Fruit fly (Drosophila melanogaster) whole organism, embryonic: ENCODE results near the gene trk.
A peak's percentile ranks its signal among the peaks of the same experiment; 100 is the strongest.

Experiments
- ATbp ChIP-seq: fragments of 200-800 bp; sonication (Bioruptor generic); optimal IDR thresholded peaks from 2 replicates; lab custom pipeline; 2017; ENCODE audit warnings: missing biosample characterization, mild to moderate bottlenecking, missing genetic modification characterization, missing genetic modification reagents
- Atf3 ChIP-seq: fragments of 200-800 bp; sonication (Bioruptor generic); optimal IDR thresholded peaks from 3 replicates; lab custom pipeline; 2016; ENCODE audit warnings: missing biosample characterization, missing genetic modification characterization
- B-H1 ChIP-seq: fragments of 200-800 bp; sonication (Bioruptor generic); IDR thresholded peaks from 3 replicates; pipeline ENCODE4 v1.3.6; 2022; ENCODE audit warnings: missing biosample characterization, missing genetic modification characterization
- BtbVII ChIP-seq: fragments of 200-800 bp; sonication (Bioruptor generic); optimal IDR thresholded peaks from 3 replicates; lab custom pipeline; 2017; ENCODE audit warnings: missing biosample characterization, mild to moderate bottlenecking, missing genetic modification characterization
- CG10274 ChIP-seq: fragments of 200-800 bp; sonication (Bioruptor generic); optimal IDR thresholded peaks from 3 replicates; lab custom pipeline; 2017; ENCODE audit warnings: missing biosample characterization, mild to moderate bottlenecking, missing genetic modification characterization
- CG10959 ChIP-seq: fragments of 200-800 bp; sonication (Bioruptor generic); IDR thresholded peaks from 2 replicates; pipeline ENCODE4 v1.3.6; 2022; ENCODE audit warnings: missing biosample characterization, missing genetic modification characterization
- CG11398 ChIP-seq: fragments of 200-800 bp; sonication (Bioruptor generic); optimal IDR thresholded peaks from 2 replicates; lab custom pipeline; 2016; ENCODE audit warnings: missing biosample characterization, missing genetic modification characterization
- CG11695 ChIP-seq: fragments of 200-800 bp; sonication (Bioruptor generic); IDR thresholded peaks from 3 replicates; pipeline ENCODE4 v1.3.6; 2022; ENCODE audit warnings: missing biosample characterization, missing genetic modification characterization
- CG12104 ChIP-seq: fragments of 200-800 bp; sonication (Bioruptor generic); optimal IDR thresholded peaks from 3 replicates; lab custom pipeline; 2016; ENCODE audit warnings: missing biosample characterization, missing genetic modification characterization
- CG12659 ChIP-seq: fragments of 200-800 bp; sonication (Bioruptor generic); optimal IDR thresholded peaks from 3 replicates; lab custom pipeline; 2017; ENCODE audit warnings: mild to moderate bottlenecking, missing biosample characterization, missing genetic modification reagents, missing genetic modification characterization
- CG13894 ChIP-seq: fragments of 200-800 bp; sonication (Bioruptor generic); optimal IDR thresholded peaks from 3 replicates; lab custom pipeline; 2018; ENCODE audit warnings: missing biosample characterization, mild to moderate bottlenecking, missing genetic modification characterization, moderate library complexity
- CG14965 ChIP-seq: fragments of 200-800 bp; sonication (Bioruptor generic); optimal IDR thresholded peaks from 2 replicates; lab custom pipeline; 2016; ENCODE audit warnings: missing biosample characterization, missing genetic modification characterization, borderline replicate concordance
- CG16813 ChIP-seq: fragments of 200-800 bp; sonication (Bioruptor generic); IDR thresholded peaks from 3 replicates; pipeline ENCODE4 v1.3.6; 2022; ENCODE audit warnings: missing biosample characterization, missing genetic modification characterization; ENCODE audit not compliant: partially characterized antibody
- CG17385 ChIP-seq: fragments of 200-800 bp; sonication (Bioruptor generic); optimal IDR thresholded peaks from 3 replicates; lab custom pipeline; 2018; ENCODE audit warnings: missing biosample characterization, mild to moderate bottlenecking, missing genetic modification characterization
- CG30403 ChIP-seq: fragments of 200-800 bp; sonication (Bioruptor generic); optimal IDR thresholded peaks from 3 replicates; lab custom pipeline; 2016; ENCODE audit warnings: missing biosample characterization, missing genetic modification characterization
- CG32772 ChIP-seq: fragments of 200-800 bp; sonication (Bioruptor generic); IDR thresholded peaks from 2 replicates; pipeline ENCODE4 v1.3.6; 2022; ENCODE audit warnings: missing biosample characterization, missing genetic modification characterization
- CG4328 ChIP-seq: fragments of 200-800 bp; sonication (Bioruptor generic); optimal IDR thresholded peaks from 3 replicates; lab custom pipeline; 2017; ENCODE audit warnings: missing biosample characterization, missing genetic modification reagents, missing genetic modification characterization
- CG4404 ChIP-seq: fragments of 200-800 bp; sonication (Bioruptor generic); IDR thresholded peaks from 2 replicates; pipeline ENCODE4 v1.3.6; 2022; ENCODE audit warnings: missing biosample characterization, missing genetic modification characterization
- CG4617 ChIP-seq: fragments of 200-800 bp; sonication (Bioruptor generic); optimal IDR thresholded peaks from 3 replicates; lab custom pipeline; 2016; ENCODE audit warnings: missing biosample characterization, missing genetic modification characterization, borderline replicate concordance
- CG6254 ChIP-seq: fragments of 200-800 bp; sonication (Bioruptor generic); optimal IDR thresholded peaks from 3 replicates; lab custom pipeline; 2017; ENCODE audit warnings: mild to moderate bottlenecking, missing biosample characterization, missing genetic modification reagents, missing genetic modification characterization
- CG6689 ChIP-seq: fragments of 200-800 bp; sonication (Bioruptor generic); IDR thresholded peaks from 2 replicates; pipeline ENCODE4 v1.3.6; 2022; ENCODE audit warnings: missing biosample characterization, missing genetic modification characterization
- CG7987 ChIP-seq: fragments of 200-800 bp; sonication (Bioruptor generic); optimal IDR thresholded peaks from 2 replicates; lab custom pipeline; 2018; ENCODE audit warnings: missing biosample characterization, mild to moderate bottlenecking, missing genetic modification characterization, moderate library complexity
- CG9609 ChIP-seq: fragments of 200-800 bp; sonication (Bioruptor generic); optimal IDR thresholded peaks from 3 replicates; lab custom pipeline; 2016; ENCODE audit warnings: missing biosample characterization, missing genetic modification characterization
- CTCF ChIP-seq: fragments of 200-800 bp; sonication (Bioruptor generic); optimal IDR thresholded peaks from 2 replicates; lab custom pipeline; 2017; ENCODE audit warnings: missing biosample characterization, mild to moderate bottlenecking, missing genetic modification characterization, moderate library complexity
- Dad ChIP-seq: fragments of 200-800 bp; sonication (Bioruptor generic); optimal IDR thresholded peaks from 3 replicates; lab custom pipeline; 2016; ENCODE audit warnings: missing biosample characterization, missing genetic modification characterization
- ERR ChIP-seq: fragments of 200-800 bp; sonication (Bioruptor generic); optimal IDR thresholded peaks from 2 replicates; lab custom pipeline; 2016; ENCODE audit warnings: missing biosample characterization, missing genetic modification characterization
- HHEX ChIP-seq: fragments of 200-800 bp; sonication (Bioruptor generic); optimal IDR thresholded peaks from 3 replicates; lab custom pipeline; 2017; ENCODE audit warnings: missing biosample characterization, mild to moderate bottlenecking, missing genetic modification characterization, missing genetic modification reagents
- HLH3B ChIP-seq: fragments of 200-800 bp; sonication (Bioruptor generic); IDR thresholded peaks from 2 replicates; pipeline ENCODE4 v1.3.6; 2022; ENCODE audit warnings: missing biosample characterization, missing genetic modification characterization
- Hr3 ChIP-seq: fragments of 200-800 bp; sonication (Bioruptor generic); optimal IDR thresholded peaks from 3 replicates; lab custom pipeline; 2016; ENCODE audit warnings: missing biosample characterization, missing genetic modification characterization
- Mad ChIP-seq: fragments of 200-800 bp; sonication (Bioruptor generic); optimal IDR thresholded peaks from 2 replicates; lab custom pipeline; 2016; ENCODE audit warnings: missing biosample characterization, missing genetic modification characterization
- Meics ChIP-seq: fragments of 200-800 bp; sonication (Bioruptor generic); optimal IDR thresholded peaks from 2 replicates; lab custom pipeline; 2017; ENCODE audit warnings: missing biosample characterization, mild to moderate bottlenecking, missing genetic modification characterization
- NK7.1 ChIP-seq: fragments of 200-800 bp; sonication (Bioruptor generic); optimal IDR thresholded peaks from 3 replicates; lab custom pipeline; 2016; ENCODE audit warnings: missing biosample characterization, missing genetic modification characterization
- Nf-YA ChIP-seq: fragments of 200-800 bp; sonication (Bioruptor generic); IDR thresholded peaks from 2 replicates; pipeline ENCODE4 v1.3.6; 2022; ENCODE audit warnings: missing biosample characterization, missing genetic modification characterization
- PHDP ChIP-seq: fragments of 200-800 bp; sonication (Bioruptor generic); optimal IDR thresholded peaks from 3 replicates; lab custom pipeline; 2018; ENCODE audit warnings: missing biosample characterization, mild to moderate bottlenecking, missing genetic modification characterization, moderate library complexity
- Ptx1 ChIP-seq: fragments of 200-800 bp; sonication (Bioruptor generic); IDR thresholded peaks from 2 replicates; pipeline ENCODE4 v1.3.6; 2022; ENCODE audit warnings: missing biosample characterization, missing genetic modification characterization
- Sox102F ChIP-seq: fragments of 200-800 bp; sonication (Bioruptor generic); optimal IDR thresholded peaks from 2 replicates; lab custom pipeline; 2018; ENCODE audit warnings: missing biosample characterization, mild to moderate bottlenecking, missing genetic modification characterization, moderate library complexity
- al ChIP-seq: fragments of 200-800 bp; sonication (Bioruptor generic); IDR thresholded peaks from 2 replicates; pipeline ENCODE4 v1.3.6; 2022; ENCODE audit warnings: missing biosample characterization, missing genetic modification characterization
- cato ChIP-seq: fragments of 200-800 bp; sonication (Bioruptor generic); optimal IDR thresholded peaks from 2 replicates; lab custom pipeline; 2016; ENCODE audit warnings: missing biosample characterization, missing genetic modification characterization, borderline replicate concordance
- cg ChIP-seq: fragments of 200-800 bp; sonication (Bioruptor generic); optimal IDR thresholded peaks from 3 replicates; lab custom pipeline; 2019; ENCODE audit warnings: missing biosample characterization, mild to moderate bottlenecking, missing genetic modification characterization, moderate library complexity
- chif ChIP-seq, 2 experiments: fragments of 200-800 bp; sonication (Bioruptor generic); optimal IDR thresholded peaks; 3 replicates each; lab custom pipeline; 2016; ENCODE audit warnings: missing biosample characterization in 2 of 2, missing genetic modification characterization in 2 of 2
- eve ChIP-seq, 2 experiments: fragments of >200 bp; optimal IDR thresholded peaks; 2 replicates each; lab custom pipeline; 2017; ENCODE audit warnings: missing biosample characterization in 2 of 2, missing genetic modification characterization in 2 of 2
- fru ChIP-seq: fragments of >200 bp; optimal IDR thresholded peaks from 2 replicates; lab custom pipeline; 2017
- gro ChIP-seq: fragments of 200-800 bp; sonication (Bioruptor generic); optimal IDR thresholded peaks from 2 replicates; lab custom pipeline; 2016; ENCODE audit warnings: missing biosample characterization, missing genetic modification characterization
- hb ChIP-seq: fragments of 200-800 bp; sonication (Bioruptor generic); IDR thresholded peaks from 3 replicates; pipeline ENCODE4 v1.3.6; 2022; ENCODE audit warnings: missing biosample characterization, missing genetic modification characterization; ENCODE audit not compliant: partially characterized antibody
- insv ChIP-seq, 2 experiments: fragments of 200-800 bp; sonication (Bioruptor generic); optimal IDR thresholded peaks; 3 replicates each; lab custom pipeline; 2016 to 2018; ENCODE audit warnings: missing biosample characterization in 2 of 2, missing genetic modification characterization in 2 of 2
- jigr1 ChIP-seq: fragments of 200-800 bp; sonication (Bioruptor generic); IDR thresholded peaks from 3 replicates; pipeline ENCODE4 v1.3.6; 2022; ENCODE audit warnings: missing biosample characterization, missing genetic modification characterization
- lilli ChIP-seq: fragments of 200-800 bp; sonication (Bioruptor generic); optimal IDR thresholded peaks from 3 replicates; lab custom pipeline; 2016; ENCODE audit warnings: missing biosample characterization, missing genetic modification characterization
- nerfin-1 ChIP-seq: fragments of 200-800 bp; sonication (Bioruptor generic); optimal IDR thresholded peaks from 3 replicates; lab custom pipeline; 2019; ENCODE audit warnings: missing biosample characterization, mild to moderate bottlenecking, missing genetic modification characterization, moderate library complexity
- psq ChIP-seq: fragments of 200-800 bp; sonication (Bioruptor generic); optimal IDR thresholded peaks from 2 replicates; lab custom pipeline; 2017; ENCODE audit warnings: missing biosample characterization, missing genetic modification characterization
- sens ChIP-seq: fragments of 200-800 bp; sonication (Bioruptor generic); peaks from one replicate; lab custom pipeline; 2016; ENCODE audit warnings: missing biosample characterization, missing genetic modification characterization
- stwl ChIP-seq: fragments of 200-800 bp; sonication (Bioruptor generic); optimal IDR thresholded peaks from 3 replicates; lab custom pipeline; 2018; ENCODE audit warnings: missing biosample characterization, mild to moderate bottlenecking, missing genetic modification characterization, moderate library complexity
- yki ChIP-seq: fragments of >200 bp; optimal IDR thresholded peaks from 3 replicates; lab custom pipeline; 2018
- zen ChIP-seq: fragments of 200-800 bp; sonication (Bioruptor generic); optimal IDR thresholded peaks from 3 replicates; lab custom pipeline; 2018; ENCODE audit warnings: missing biosample characterization, mild to moderate bottlenecking, missing genetic modification characterization, moderate library complexity

The trk gene

dm6 chr2L:10231092-10231494, 41.0 kb downstream of the trk start (continued):
- no peak for TF ChIP-seq gro (GFP tag; lab: Kevin White, UChicago)
- TF ChIP-seq stwl (tag; lab: Kevin White, UChicago) = no peak
- no peak for TF ChIP-seq Sox102F
- TF ChIP-seq CG6689 (GFP tag; lab: Robert Waterston, UW) = no peak
- no peak for TF ChIP-seq CG11398 (GFP tag; lab: Kevin White, UChicago)
- TF ChIP-seq al (GFP tag; lab: Robert Waterston, UW) = no peak
- TF ChIP-seq CG12104 (GFP tag; lab: Kevin White, UChicago) = peak; percentile 8
- TF ChIP-seq cg (GFP tag; lab: Kevin White, UChicago) = peak; percentile 83
- TF ChIP-seq ERR (GFP tag; lab: Kevin White, UChicago) = no peak
- TF ChIP-seq CG30403 = no peak
- no peak for TF ChIP-seq CTCF (GFP tag; lab: Kevin White, UChicago)
- TF ChIP-seq CG4328 (GFP tag; lab: Kevin White, UChicago) = peak; percentile 26
- no peak for TF ChIP-seq insv (GFP tag; optimal IDR thresholded peaks at IDR 0.05; lab: Kevin White, UChicago)
- no peak for TF ChIP-seq CG6254 (GFP tag; lab: Kevin White, UChicago)
- peak; percentile 25 for TF ChIP-seq CG12659 (GFP tag; lab: Kevin White, UChicago)
- TF ChIP-seq HLH3B = 0 out of 2 replicates have a peak, but pooled peaks have one; percentile 20
- TF ChIP-seq yki (lab: Kevin White, UChicago) = no peak
- TF ChIP-seq lilli (GFP tag; lab: Kevin White, UChicago) = peak; percentile 34
- TF ChIP-seq hb (GFP tag; lab: Robert Waterston, UW) = no peak
- no peak for TF ChIP-seq CG7987 (GFP tag; lab: Kevin White, UChicago)
- TF ChIP-seq CG9609 (GFP tag; lab: Kevin White, UChicago) = no peak
- peak; percentile 44 for TF ChIP-seq Meics (GFP tag; lab: Kevin White, UChicago)
- TF ChIP-seq ATbp = no peak
- no peak for TF ChIP-seq B-H1 (GFP tag; lab: Robert Waterston, UW)
- TF ChIP-seq eve (GFP tag; optimal IDR thresholded peaks at IDR 0.05; lab: Kevin White, UChicago) = peak in 1 of 2 experiments; percentile 87
- TF ChIP-seq Hr3 (GFP tag; lab: Kevin White, UChicago) = no peak
- TF ChIP-seq CG10274 (GFP tag; lab: Kevin White, UChicago) = no peak
- no peak for TF ChIP-seq psq (GFP tag; lab: Kevin White, UChicago)
- TF ChIP-seq sens = peak; percentile 82
- no peak for TF ChIP-seq CG10959
- peak in 1 of 2 experiments; percentile 11 for TF ChIP-seq chif (GFP tag; optimal IDR thresholded peaks at IDR 0.05; lab: Kevin White, UChicago)
- peak; percentile 47 for TF ChIP-seq CG4617 (GFP tag; lab: Kevin White, UChicago)
- TF ChIP-seq Dad (GFP tag; lab: Kevin White, UChicago) = no peak
- TF ChIP-seq NK7.1 (GFP tag; lab: Kevin White, UChicago) = no peak
- peak; percentile 19 for TF ChIP-seq CG17385 (GFP tag; lab: Kevin White, UChicago)
- TF ChIP-seq Atf3 (GFP tag; lab: Kevin White, UChicago) = peak; percentile 2
- no peak for TF ChIP-seq CG13894 (tag; lab: Kevin White, UChicago)
- peak; percentile 58 for TF ChIP-seq BtbVII (GFP tag; lab: Kevin White, UChicago)
- TF ChIP-seq nerfin-1 (tag; lab: Kevin White, UChicago) = peak; percentile 60
- TF ChIP-seq CG11695 (GFP tag; lab: Robert Waterston, UW) = 0 out of 3 replicates have a peak, but pooled peaks have one; percentile 39
- no peak for TF ChIP-seq jigr1 (GFP tag; lab: Robert Waterston, UW)
- TF ChIP-seq Ptx1 (GFP tag; lab: Robert Waterston, UW) = no peak
- no peak for TF ChIP-seq CG14965 (GFP tag; lab: Kevin White, UChicago)
- TF ChIP-seq cato = no peak
- TF ChIP-seq Mad = no peak
- peak; percentile 43 for TF ChIP-seq HHEX (GFP tag; lab: Kevin White, UChicago)
- TF ChIP-seq CG4404 (GFP tag; lab: Robert Waterston, UW) = no peak
- TF ChIP-seq CG32772 (GFP tag; lab: Robert Waterston, UW) = no peak
- TF ChIP-seq PHDP (tag; lab: Kevin White, UChicago) = peak; percentile 47
- no peak for TF ChIP-seq zen (tag; lab: Kevin White, UChicago)
- no peak for TF ChIP-seq fru
- no peak for TF ChIP-seq CG16813 (GFP tag; lab: Robert Waterston, UW)
- TF ChIP-seq Nf-YA = no peak
